Worm (Caenorhabditis elegans) whole organism, L1 larva: ENCODE data around the gene C33F10.8.

ENCODE experiments used
- F16B12.6 ChIP-seq: fragments of 150-350 bp; optimal IDR thresholded peaks from 2 replicates; lab custom pipeline; 2014; ENCODE audit warnings: missing biosample characterization, missing genetic modification characterization
- ama-1 ChIP-seq: fragments of 150-350 bp; optimal IDR thresholded peaks from 2 replicates; lab custom pipeline; 2014
- dpl-1 ChIP-seq, 3 experiments: fragments of 150-350 bp in 2 of 3; sonication (generic microtip) in 1 of 3; optimal IDR thresholded peaks; 2 replicates each; lab custom pipeline; 2014 to 2017; ENCODE audit warnings: missing biosample characterization in 3 of 3, missing genetic modification characterization in 3 of 3, missing genetic modification reagents in 3 of 3
- elt-3 ChIP-seq, 6 experiments: fragments of 150-350 bp in 1 of 6; sonication (generic microtip); optimal IDR thresholded peaks; 2 replicates each; lab custom pipeline; 2017 to 2018; ENCODE audit warnings: missing biosample characterization in 6 of 6, missing genetic modification characterization in 6 of 6, inconsistent platforms in 1 of 6
- fkh-10 ChIP-seq: sonication (generic microtip); optimal IDR thresholded peaks from 2 replicates; lab custom pipeline; 2017; ENCODE audit warnings: missing biosample characterization, missing genetic modification reagents, missing genetic modification characterization
- irx-1 ChIP-seq: sonication (generic microtip); optimal IDR thresholded peaks from 2 replicates; lab custom pipeline; 2016; ENCODE audit warnings: missing genetic modification characterization, missing compliant biosample characterization
- lin-15B ChIP-seq: fragments of 150-350 bp; sonication (generic microtip); optimal IDR thresholded peaks from 3 replicates; lab custom pipeline; 2014; ENCODE audit warnings: missing biosample characterization, missing genetic modification characterization
- nhr-11 ChIP-seq: fragments of 150-350 bp; optimal IDR thresholded peaks from 2 replicates; lab custom pipeline; 2014; ENCODE audit warnings: missing biosample characterization, missing genetic modification characterization
- nhr-76 ChIP-seq: sonication (generic microtip); optimal IDR thresholded peaks from 2 replicates; lab custom pipeline; 2017; ENCODE audit warnings: missing biosample characterization, missing genetic modification characterization
- unc-130 ChIP-seq: fragments of 150-350 bp; optimal IDR thresholded peaks from 2 replicates; lab custom pipeline; 2017; ENCODE audit warnings: missing biosample characterization, missing genetic modification characterization, inconsistent platforms
- unc-62 ChIP-seq: fragments of 150-350 bp; optimal IDR thresholded peaks from 2 replicates; lab custom pipeline; 2014; ENCODE audit warnings: missing biosample characterization, missing genetic modification reagents, missing genetic modification characterization

ce11 chrII:4800524-4800923, 24.5 kb downstream of the C33F10.8 start:
- no peak for TF ChIP-seq fkh-10 (GFP tag; lab: Kevin White, UChicago)
- no peak for TF ChIP-seq nhr-76 (tag; lab: Kevin White, UChicago)
- no peak for TF ChIP-seq elt-3 (tag; optimal IDR thresholded peaks at IDR 0.05; lab: Kevin White, UChicago)
- TF ChIP-seq lin-15B (tag; lab: Kevin White, UChicago) = no peak
- no peak for TF ChIP-seq irx-1
- no peak for TF ChIP-seq ama-1 (lab: Kevin White, UChicago)
- TF ChIP-seq dpl-1 (GFP tag; optimal IDR thresholded peaks at IDR 0.05; lab: Kevin White, UChicago) = no peak
- no peak for TF ChIP-seq nhr-11
- TF ChIP-seq unc-62 (GFP tag; lab: Kevin White, UChicago) = no peak
- no peak for TF ChIP-seq F16B12.6 (tag; lab: Kevin White, UChicago)
- no peak for TF ChIP-seq unc-130 (tag; lab: Kevin White, UChicago)
